Worm (Caenorhabditis elegans) whole organism, young adult: ENCODE measurements around the gene Y39A1A.21.

Source experiments
- C06A6.2 ChIP-seq: fragments of 200-800 bp; sonication (Bioruptor generic); conservative IDR thresholded peaks from 2 replicates; pipeline ENCODE4 v1.3.6; 2022; ENCODE audit warnings: missing genetic modification characterization, missing compliant biosample characterization
- C17E4.6 ChIP-seq: fragments of 200-800 bp; sonication (Bioruptor generic); IDR thresholded peaks from 2 replicates; pipeline ENCODE4 v1.3.6; 2022; ENCODE audit warnings: missing genetic modification reagents, missing genetic modification characterization, missing compliant biosample characterization
- F22D6.2 ChIP-seq: sonication (generic microtip); optimal IDR thresholded peaks from 2 replicates; lab custom pipeline; 2016; ENCODE audit warnings: mild to moderate bottlenecking, missing genetic modification characterization, missing compliant biosample characterization
- F52B5.7 ChIP-seq: sonication (generic microtip); optimal IDR thresholded peaks from 2 replicates; lab custom pipeline; 2016; ENCODE audit warnings: mild to moderate bottlenecking, missing genetic modification characterization, missing compliant biosample characterization
- F55B11.4 ChIP-seq: sonication (generic microtip); optimal IDR thresholded peaks from 2 replicates; lab custom pipeline; 2016; ENCODE audit warnings: missing compliant biosample characterization, missing genetic modification characterization, borderline replicate concordance; ENCODE audit not compliant: insufficient read depth
- K12H6.12 ChIP-seq: fragments of 200-800 bp; sonication (Bioruptor generic); optimal IDR thresholded peaks from 2 replicates; lab custom pipeline; 2018; ENCODE audit warnings: mild to moderate bottlenecking, missing genetic modification characterization, missing compliant biosample characterization
- T07F8.4 ChIP-seq: sonication (generic microtip); optimal IDR thresholded peaks from 2 replicates; lab custom pipeline; 2016; ENCODE audit warnings: mild to moderate bottlenecking, missing genetic modification characterization, moderate library complexity, missing compliant biosample characterization
- Y56A3A.18 ChIP-seq: fragments of 200-800 bp; sonication (Bioruptor generic); IDR thresholded peaks from 2 replicates; pipeline ENCODE4 v1.3.6; 2022; ENCODE audit warnings: missing genetic modification reagents, missing genetic modification characterization, missing compliant biosample characterization
- Y79H2A.3 ChIP-seq: fragments of 200-800 bp; sonication (Bioruptor generic); conservative IDR thresholded peaks from 2 replicates; pipeline ENCODE4 v1.3.6; 2022; ENCODE audit warnings: missing genetic modification reagents, missing genetic modification characterization, missing compliant biosample characterization
- Y95B8A.8 ChIP-seq: fragments of 200-800 bp; sonication (Bioruptor generic); IDR thresholded peaks from 2 replicates; pipeline ENCODE4 v1.3.6; 2022; ENCODE audit warnings: missing genetic modification reagents, missing genetic modification characterization, missing compliant biosample characterization
- ama-1 ChIP-seq, 3 experiments: fragments of 150-350 bp in 1 of 3; sonication (generic microtip) in 2 of 3; optimal IDR thresholded peaks; 2 replicates each; lab custom pipeline; 2014 to 2018; ENCODE audit warnings: missing biosample characterization in 2 of 3, missing genetic modification characterization in 2 of 3, missing genetic modification reagents in 2 of 3
- aptf-2 ChIP-seq: fragments of 200-800 bp; sonication (Bioruptor generic); conservative IDR thresholded peaks from 2 replicates; pipeline ENCODE4 v1.3.6; 2022; ENCODE audit warnings: missing genetic modification reagents, missing genetic modification characterization, missing compliant biosample characterization
- atf-7 ChIP-seq: sonication (generic microtip); optimal IDR thresholded peaks from 2 replicates; lab custom pipeline; 2017; ENCODE audit warnings: mild to moderate bottlenecking, missing genetic modification characterization, missing compliant biosample characterization
- athp-1 ChIP-seq: sonication (generic microtip); optimal IDR thresholded peaks from 2 replicates; lab custom pipeline; 2017; ENCODE audit warnings: mild to moderate bottlenecking, missing genetic modification characterization, missing compliant biosample characterization
- attf-5 ChIP-seq: fragments of 200-800 bp; sonication (Bioruptor generic); optimal IDR thresholded peaks from 2 replicates; lab custom pipeline; 2018; ENCODE audit warnings: mild to moderate bottlenecking, missing genetic modification characterization, missing compliant biosample characterization
- ceh-100 ChIP-seq: fragments of 200-800 bp; sonication (Bioruptor generic); IDR thresholded peaks from 2 replicates; pipeline ENCODE4 v1.3.6; 2022; ENCODE audit warnings: missing genetic modification reagents, missing genetic modification characterization, missing compliant biosample characterization
- ceh-27 ChIP-seq: fragments of 200-800 bp; sonication (Bioruptor generic); optimal IDR thresholded peaks from 2 replicates; lab custom pipeline; 2018; ENCODE audit warnings: mild to moderate bottlenecking, missing genetic modification characterization, moderate library complexity, missing compliant biosample characterization
- ceh-40 ChIP-seq: fragments of 200-800 bp; sonication (Bioruptor generic); IDR thresholded peaks from 2 replicates; pipeline ENCODE4 v1.3.6; 2022; ENCODE audit warnings: missing genetic modification characterization, missing compliant biosample characterization
- ceh-58 ChIP-seq: fragments of 200-800 bp; sonication (Bioruptor generic); IDR thresholded peaks from 2 replicates; pipeline ENCODE4 v1.3.6; 2022; ENCODE audit warnings: missing genetic modification characterization, missing compliant biosample characterization
- ceh-79 ChIP-seq: sonication (generic microtip); optimal IDR thresholded peaks from 2 replicates; lab custom pipeline; 2017; ENCODE audit warnings: mild to moderate bottlenecking, missing genetic modification characterization, missing compliant biosample characterization
- efl-1 ChIP-seq: fragments of 150-350 bp; optimal IDR thresholded peaks from 2 replicates; lab custom pipeline; 2014; ENCODE audit warnings: missing biosample characterization, missing genetic modification reagents, missing genetic modification characterization
- egrh-3 ChIP-seq: fragments of 200-800 bp; sonication (Bioruptor generic); IDR thresholded peaks from 2 replicates; pipeline ENCODE4 v1.3.6; 2022; ENCODE audit warnings: missing genetic modification reagents, missing genetic modification characterization, missing compliant biosample characterization
- ekl-4 ChIP-seq: fragments of 200-800 bp; sonication (Bioruptor generic); IDR thresholded peaks from 2 replicates; pipeline ENCODE4 v1.3.6; 2022; ENCODE audit warnings: missing genetic modification reagents, missing genetic modification characterization, missing compliant biosample characterization
- ets-4 ChIP-seq: fragments of 200-800 bp; sonication (Bioruptor generic); optimal IDR thresholded peaks from 2 replicates; lab custom pipeline; 2018; ENCODE audit warnings: mild to moderate bottlenecking, missing genetic modification characterization, missing compliant biosample characterization
- him-1 ChIP-seq: sonication (generic microtip); optimal IDR thresholded peaks from 2 replicates; lab custom pipeline; 2016; ENCODE audit warnings: missing genotype, missing genetic modification reagents, missing genetic modification characterization, missing compliant biosample characterization
- hmg-20 ChIP-seq: fragments of 200-800 bp; sonication (Bioruptor generic); IDR thresholded peaks from 2 replicates; pipeline ENCODE4 v1.3.6; 2022; ENCODE audit warnings: missing genetic modification reagents, missing genetic modification characterization, missing compliant biosample characterization
- hrde-1 ChIP-seq: sonication (generic microtip); optimal IDR thresholded peaks from 2 replicates; lab custom pipeline; 2016; ENCODE audit warnings: missing genetic modification characterization, mild to moderate bottlenecking, missing compliant biosample characterization, moderate library complexity, missing genotype, missing genetic modification reagents, borderline replicate concordance
- hsf-1 ChIP-seq: fragments of 200-800 bp; sonication (Bioruptor generic); IDR thresholded peaks from 2 replicates; pipeline ENCODE4 v1.3.6; 2022; ENCODE audit warnings: missing genetic modification reagents, missing genetic modification characterization, missing compliant biosample characterization
- lag-1 ChIP-seq: fragments of 200-800 bp; sonication (Bioruptor generic); IDR thresholded peaks from 2 replicates; pipeline ENCODE4 v1.3.6; 2022; ENCODE audit warnings: missing genetic modification reagents, missing genetic modification characterization, missing compliant biosample characterization
- let-526 ChIP-seq: fragments of 200-800 bp; sonication (Bioruptor generic); IDR thresholded peaks from 2 replicates; pipeline ENCODE4 v1.3.6; 2022; ENCODE audit warnings: missing genetic modification reagents, missing genetic modification characterization, missing compliant biosample characterization
- lin-35 ChIP-seq, 3 experiments: fragments of 150-350 bp in 2 of 3; sonication (generic microtip) in 1 of 3; optimal IDR thresholded peaks; 2 replicates each; lab custom pipeline; 2014 to 2018; ENCODE audit warnings: missing biosample characterization in 3 of 3, missing genetic modification characterization in 3 of 3, missing genetic modification reagents in 3 of 3
- lsl-1 ChIP-seq: fragments of 200-800 bp; sonication (Bioruptor generic); optimal IDR thresholded peaks from 2 replicates; lab custom pipeline; 2018; ENCODE audit warnings: mild to moderate bottlenecking, missing genetic modification characterization, moderate library complexity, missing compliant biosample characterization
- mes-4 ChIP-seq: sonication (generic microtip); optimal IDR thresholded peaks from 2 replicates; lab custom pipeline; 2016; ENCODE audit warnings: missing genotype, missing genetic modification characterization, missing compliant biosample characterization
- nfya-2 ChIP-seq: fragments of 200-800 bp; sonication (Bioruptor generic); IDR thresholded peaks from 2 replicates; pipeline ENCODE4 v1.3.6; 2022; ENCODE audit warnings: missing genetic modification reagents, missing genetic modification characterization, missing compliant biosample characterization
- nhr-120 ChIP-seq: fragments of 200-800 bp; sonication (Bioruptor generic); IDR thresholded peaks from 2 replicates; pipeline ENCODE4 v1.3.6; 2022; ENCODE audit warnings: missing genetic modification characterization, missing compliant biosample characterization
- nhr-27 ChIP-seq: fragments of 200-800 bp; sonication (Bioruptor generic); optimal IDR thresholded peaks from 2 replicates; lab custom pipeline; 2018; ENCODE audit warnings: mild to moderate bottlenecking, missing genetic modification characterization, moderate library complexity, missing compliant biosample characterization
- nhr-80 ChIP-seq: sonication (generic microtip); optimal IDR thresholded peaks from 2 replicates; lab custom pipeline; 2016; ENCODE audit warnings: missing genetic modification characterization, missing compliant biosample characterization
- nhr-90 ChIP-seq: sonication (generic microtip); optimal IDR thresholded peaks from 2 replicates; lab custom pipeline; 2016; ENCODE audit warnings: missing genotype, mild to moderate bottlenecking, missing genetic modification characterization, missing compliant biosample characterization
- pbrm-1 ChIP-seq: fragments of 200-800 bp; sonication (Bioruptor generic); IDR thresholded peaks from 2 replicates; pipeline ENCODE4 v1.3.6; 2022; ENCODE audit warnings: missing genetic modification reagents, missing genetic modification characterization, missing compliant biosample characterization
- rec-8 ChIP-seq, 2 experiments: sonication (generic microtip); optimal IDR thresholded peaks; 2 replicates each; lab custom pipeline; 2016; ENCODE audit warnings: mild to moderate bottlenecking in 2 of 2, missing genetic modification characterization in 2 of 2, missing genetic modification reagents in 2 of 2, missing genotype in 2 of 2, missing biosample characterization in 1 of 2, missing compliant biosample characterization in 1 of 2, moderate library complexity in 1 of 2
- sdz-38 ChIP-seq: sonication (generic microtip); optimal IDR thresholded peaks from 2 replicates; lab custom pipeline; 2016; ENCODE audit warnings: missing genotype, missing genetic modification characterization, missing compliant biosample characterization
- sea-2 ChIP-seq: fragments of 200-800 bp; sonication (Bioruptor generic); IDR thresholded peaks from 2 replicates; pipeline ENCODE4 v1.3.6; 2022; ENCODE audit warnings: missing genetic modification characterization, missing compliant biosample characterization
- snpc-1.1 ChIP-seq: sonication (generic microtip); optimal IDR thresholded peaks from 2 replicates; lab custom pipeline; 2017; ENCODE audit warnings: missing genetic modification characterization, mild to moderate bottlenecking, missing compliant biosample characterization, antibody characterized with exemption, moderate library complexity, missing genotype, missing genetic modification reagents; ENCODE audit not compliant: insufficient read depth
- snpc-1.3 ChIP-seq: sonication (generic microtip); optimal IDR thresholded peaks from 2 replicates; lab custom pipeline; 2017; ENCODE audit warnings: missing genetic modification characterization, mild to moderate bottlenecking, missing compliant biosample characterization, antibody characterized with exemption, moderate library complexity, missing genotype, missing genetic modification reagents; ENCODE audit not compliant: insufficient read depth
- tbx-9 ChIP-seq: sonication (generic microtip); optimal IDR thresholded peaks from 2 replicates; lab custom pipeline; 2016; ENCODE audit warnings: borderline replicate concordance, missing genetic modification characterization, inconsistent platforms, missing compliant biosample characterization
- zfh-2 ChIP-seq: fragments of 200-800 bp; sonication (Bioruptor generic); conservative IDR thresholded peaks from 2 replicates; pipeline ENCODE4 v1.3.6; 2022; ENCODE audit warnings: missing genetic modification reagents, missing genetic modification characterization, missing compliant biosample characterization
- zim-3 ChIP-seq: sonication (generic microtip); optimal IDR thresholded peaks from 2 replicates; lab custom pipeline; 2017; ENCODE audit warnings: mild to moderate bottlenecking, missing genetic modification characterization, moderate library complexity, missing compliant biosample characterization
- ztf-28 ChIP-seq: fragments of 200-800 bp; sonication (Bioruptor generic); IDR thresholded peaks from 2 replicates; pipeline ENCODE4 v1.3.6; 2022; ENCODE audit warnings: missing genetic modification reagents, missing genetic modification characterization, missing compliant biosample characterization

The Y39A1A.21 gene

DNA sequence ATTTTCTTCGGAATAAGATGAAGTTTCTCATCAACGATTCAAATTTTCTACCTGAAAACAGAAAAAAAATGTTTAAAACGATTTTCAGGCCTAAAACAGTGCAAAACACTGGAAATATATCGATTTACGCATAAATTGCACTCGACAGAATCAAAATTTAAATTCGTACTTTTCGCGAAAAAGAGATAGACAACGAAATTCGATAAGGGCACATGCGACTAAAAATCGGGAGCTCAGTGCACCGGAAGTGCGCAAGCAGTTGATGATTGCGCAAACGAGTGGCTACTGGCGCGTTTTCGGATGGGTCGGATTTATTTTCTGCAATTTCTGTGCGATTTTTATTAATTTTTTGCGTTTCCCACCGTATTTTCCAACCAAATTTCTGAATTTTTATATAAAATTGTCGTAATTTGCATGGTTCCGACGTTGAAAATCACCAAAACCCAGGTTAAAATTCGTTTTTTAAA, at the start of gene Y39A1A.21, which contains the start of gene Y39A1A.22:
Y39A1A.21 (minus strand) TSS at position 51 of the 467 bp plus-strand sequence.
Y39A1A.22 (minus strand) TSS at position 57 of the 467 bp plus-strand sequence.
- TF ChIP-seq F52B5.7 (tag; lab: Kevin White, UChicago) (no peak), ceh-40 (no peak), hsf-1 (GFP tag; lab: Robert Waterston, UW) (0 out of 2 replicates have a peak, but pooled peaks have one; percentile 37), athp-1 (no peak), K12H6.12 (tag; lab: Kevin White, UChicago) (peak; percentile 11), C17E4.6 (no peak), nfya-2 (no peak), Y56A3A.18 (GFP tag; lab: Robert Waterston, UW) (0 out of 2 replicates have a peak, but pooled peaks have one; percentile 14), ekl-4 (GFP tag; lab: Robert Waterston, UW) (peak; percentile 74; the same call in 1 of the 2 replicates), ceh-27 (peak; percentile 57), nhr-90 (no peak), ceh-58 (GFP tag; lab: Robert Waterston, UW) (no peak), attf-5 (peak; percentile 77), efl-1 (peak; percentile 28), nhr-80 (tag; lab: Kevin White, UChicago) (peak; percentile 70), rec-8 (tag; optimal IDR thresholded peaks at IDR 0.05; lab: Kevin White, UChicago) (no peak), zim-3 (tag; lab: Kevin White, UChicago) (no peak), Y95B8A.8 (peak; percentile 43; the same call in 1 of the 2 replicates), sea-2 (no peak), F55B11.4 (tag; lab: Kevin White, UChicago) (no peak), ama-1 (optimal IDR thresholded peaks at IDR 0.05; lab: Kevin White, UChicago) (no peak), ama-1 (GFP tag; optimal IDR thresholded peaks at IDR 0.05; lab: Kevin White, UChicago) (no peak), him-1 (peak; percentile 73), ceh-100 (GFP tag; lab: Robert Waterston, UW) (peak; percentile 75), F22D6.2 (no peak), snpc-1.1 (tag; lab: Kevin White, UChicago) (no peak), pbrm-1 (GFP tag; lab: Robert Waterston, UW) (peak; percentile 74), lin-35 (GFP tag; optimal IDR thresholded peaks at IDR 0.05; lab: Kevin White, UChicago) (peak in 1 of 3 experiments; percentile 78), lag-1 (GFP tag; lab: Robert Waterston, UW) (no peak), ceh-79 (tag; lab: Kevin White, UChicago) (no peak), ztf-28 (no peak), hrde-1 (tag; lab: Kevin White, UChicago) (no peak), Y79H2A.3 (GFP tag; lab: Robert Waterston, UW) (no peak), hmg-20 (peak; percentile 74), aptf-2 (GFP tag; lab: Robert Waterston, UW) (no peak), atf-7 (peak; percentile 58), nhr-120 (GFP tag; lab: Robert Waterston, UW) (no peak), let-526 (GFP tag; lab: Robert Waterston, UW) (no peak), egrh-3 (GFP tag; lab: Robert Waterston, UW) (no peak), T07F8.4 (tag; lab: Kevin White, UChicago) (no peak), tbx-9 (tag; lab: Kevin White, UChicago) (no peak), zfh-2 (GFP tag; lab: Robert Waterston, UW) (no peak), nhr-27 (tag; lab: Kevin White, UChicago) (no peak), snpc-1.3 (tag; lab: Kevin White, UChicago) (no peak), C06A6.2 (GFP tag; lab: Robert Waterston, UW) (peak; percentile 37; the same call in 1 of the 2 replicates), sdz-38 (no peak), mes-4 (tag; lab: Kevin White, UChicago) (no peak), ets-4 (GFP tag; lab: Kevin White, UChicago) (no peak), lsl-1 (GFP tag; lab: Kevin White, UChicago) (peak; percentile 71)
